Worm (Caenorhabditis elegans) whole organism, L4 larva: ENCODE results near the gene B0244.7.

Experiments
- F49E8.2 ChIP-seq: sonication (generic microtip); optimal IDR thresholded peaks from 2 replicates; lab custom pipeline; 2016; ENCODE audit warnings: missing compliant biosample characterization, mild to moderate bottlenecking, missing genetic modification characterization, borderline replicate concordance
- fkh-10 ChIP-seq: fragments of 150-350 bp; optimal IDR thresholded peaks from 2 replicates; lab custom pipeline; 2014; ENCODE audit warnings: missing biosample characterization, missing genetic modification reagents, missing genetic modification characterization
- lin-15B ChIP-seq: fragments of 150-350 bp; sonication (generic microtip); optimal IDR thresholded peaks from 3 replicates; lab custom pipeline; 2014; ENCODE audit warnings: missing biosample characterization, missing genetic modification characterization
- nhr-48 ChIP-seq: sonication (generic microtip); optimal IDR thresholded peaks from 2 replicates; lab custom pipeline; 2016; ENCODE audit warnings: mild to moderate bottlenecking, missing genetic modification characterization, missing compliant biosample characterization
- pha-4 ChIP-seq, 2 experiments: fragments of 150-350 bp in 1 of 2; fragments of 200-800 bp in 1 of 2; sonication (Bioruptor generic) in 1 of 2; IDR thresholded peaks in 1 of 2; optimal IDR thresholded peaks in 1 of 2; 2 replicates each; pipeline versions ENCODE4 v1.3.6 to Lab custom; 2014 to 2022; ENCODE audit warnings: missing genetic modification characterization in 2 of 2, missing genetic modification reagents in 2 of 2, missing biosample characterization in 1 of 2, missing compliant biosample characterization in 1 of 2
- pqm-1 ChIP-seq: sonication (generic microtip); optimal IDR thresholded peaks from 2 replicates; lab custom pipeline; 2017; ENCODE audit warnings: missing biosample characterization, missing genetic modification characterization

ce11 chrIII:5743084-5743483, 11.8 kb downstream of the B0244.7 start, which contains the start of gene B0244.15:
- TF ChIP-seq pha-4 (GFP tag; IDR thresholded peaks at IDR 0.05; lab: Robert Waterston, UW) = no peak
- no peak for TF ChIP-seq pha-4 (tag; optimal IDR thresholded peaks at IDR 0.05; lab: Kevin White, UChicago)
- no peak for TF ChIP-seq lin-15B (tag; lab: Kevin White, UChicago)
- no peak for TF ChIP-seq pqm-1 (tag; lab: Kevin White, UChicago)
- TF ChIP-seq nhr-48 = no peak
- no peak for TF ChIP-seq F49E8.2 (tag; lab: Kevin White, UChicago)
- no peak for TF ChIP-seq fkh-10
